Worm (Caenorhabditis elegans) whole organism, L4 larva: Measurements from ENCODE around the gene pdfr-1.

Experiments
- aly-2 ChIP-seq: sonication (generic microtip); optimal IDR thresholded peaks from 2 replicates; lab custom pipeline; 2018; ENCODE audit warnings: missing biosample characterization, missing genetic modification characterization
- ceh-20 ChIP-seq: fragments of 200-800 bp; sonication (Bioruptor generic); IDR thresholded peaks from 2 replicates; pipeline ENCODE4 v1.3.6; 2022; ENCODE audit warnings: missing genetic modification reagents, missing genetic modification characterization, missing compliant biosample characterization
- ceh-62 ChIP-seq: sonication (generic microtip); optimal IDR thresholded peaks from 2 replicates; lab custom pipeline; 2017; ENCODE audit warnings: missing biosample characterization, missing genetic modification characterization
- dmd-9 ChIP-seq: fragments of 200-800 bp; sonication (Bioruptor generic); IDR thresholded peaks from 2 replicates; pipeline ENCODE4 v1.3.6; 2022; ENCODE audit warnings: missing genetic modification reagents, missing genetic modification characterization, missing compliant biosample characterization
- egl-27 ChIP-seq: sonication (generic microtip); optimal IDR thresholded peaks from 3 replicates; lab custom pipeline; 2017; ENCODE audit warnings: missing biosample characterization, missing genetic modification reagents, missing genetic modification characterization
- lin-38 ChIP-seq: fragments of 200-800 bp; sonication (Bioruptor generic); IDR thresholded peaks from 2 replicates; pipeline ENCODE4 v1.3.6; 2022; ENCODE audit warnings: missing genetic modification reagents, missing genetic modification characterization, missing compliant biosample characterization
- nhr-28 ChIP-seq: fragments of 150-350 bp; optimal IDR thresholded peaks from 2 replicates; lab custom pipeline; 2014; ENCODE audit warnings: missing biosample characterization, missing genetic modification characterization
- pqm-1 ChIP-seq: sonication (generic microtip); optimal IDR thresholded peaks from 2 replicates; lab custom pipeline; 2017; ENCODE audit warnings: missing biosample characterization, missing genetic modification characterization
- unc-39 ChIP-seq: sonication (generic microtip); optimal IDR thresholded peaks from 2 replicates; lab custom pipeline; 2017; ENCODE audit warnings: missing biosample characterization, missing genetic modification characterization
- ztf-11 ChIP-seq: fragments of 150-350 bp; optimal IDR thresholded peaks from 2 replicates; lab custom pipeline; 2014; ENCODE audit warnings: missing biosample characterization, missing genetic modification characterization

DNA sequence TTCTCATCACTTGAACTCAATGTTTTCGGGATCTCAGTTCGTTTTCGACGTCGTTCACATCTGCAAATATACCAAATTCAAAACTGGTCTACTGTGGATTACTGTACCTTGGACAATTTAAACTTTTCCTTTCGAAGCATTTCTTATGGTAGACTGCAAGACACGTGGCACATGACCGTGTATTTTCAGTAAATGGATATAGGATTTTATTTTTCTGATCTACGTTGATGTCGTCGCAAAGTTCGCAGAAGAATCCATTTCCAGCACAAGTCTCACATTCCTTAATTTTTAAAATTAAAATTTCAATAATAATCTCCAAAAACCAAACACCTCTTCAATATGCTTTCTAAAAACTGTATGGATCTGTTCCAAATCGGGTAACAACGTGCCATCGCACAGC, 62.4 kb downstream of the pdfr-1 start:
- TF ChIP-seq egl-27 (no peak), dmd-9 (GFP tag; lab: Robert Waterston, UW) (no peak), ceh-62 (tag; lab: Kevin White, UChicago) (no peak), pqm-1 (no peak), ztf-11 (tag; lab: Kevin White, UChicago) (no peak), ceh-20 (GFP tag; lab: Robert Waterston, UW) (no peak), aly-2 (tag; lab: Kevin White, UChicago) (no peak), unc-39 (tag; lab: Kevin White, UChicago) (no peak), nhr-28 (no peak), lin-38 (GFP tag; lab: Robert Waterston, UW) (no peak)
